Worm (Caenorhabditis elegans) whole organism, L3 larva: ENCODE results near the gene Y53F4B.27.

Experiments used
- R02D3.7 ChIP-seq: fragments of 150-350 bp; optimal IDR thresholded peaks from 2 replicates; lab custom pipeline; 2014; ENCODE audit warnings: missing biosample characterization, missing genetic modification characterization
- ZK546.5 ChIP-seq: sonication (generic microtip); optimal IDR thresholded peaks from 2 replicates; lab custom pipeline; 2017; ENCODE audit warnings: missing biosample characterization, missing genetic modification characterization
- aly-2 ChIP-seq: fragments of 150-350 bp; optimal IDR thresholded peaks from 2 replicates; lab custom pipeline; 2014; ENCODE audit warnings: missing biosample characterization, missing genetic modification characterization
- ama-1 ChIP-seq: fragments of 150-350 bp; optimal IDR thresholded peaks from 2 replicates; lab custom pipeline; 2018
- ceh-82 ChIP-seq: fragments of 150-350 bp; optimal IDR thresholded peaks from 2 replicates; lab custom pipeline; 2014; ENCODE audit warnings: missing biosample characterization, missing genetic modification characterization
- ceh-9 ChIP-seq: sonication (generic microtip); optimal IDR thresholded peaks from 2 replicates; lab custom pipeline; 2018; ENCODE audit warnings: missing biosample characterization, missing genetic modification characterization
- daf-12 ChIP-seq: fragments of 150-350 bp; optimal IDR thresholded peaks from 2 replicates; lab custom pipeline; 2014; ENCODE audit warnings: missing biosample characterization, missing genetic modification reagents, missing genetic modification characterization
- egl-27 ChIP-seq: sonication (generic microtip); optimal IDR thresholded peaks from 4 replicates; lab custom pipeline; 2017; ENCODE audit warnings: missing biosample characterization, missing genetic modification reagents, missing genetic modification characterization
- egl-5 ChIP-seq: fragments of 150-350 bp; optimal IDR thresholded peaks from 2 replicates; lab custom pipeline; 2017; ENCODE audit warnings: missing biosample characterization, missing genetic modification reagents, missing genetic modification characterization, inconsistent platforms
- elt-1 ChIP-seq: fragments of 150-350 bp; optimal IDR thresholded peaks from 2 replicates; lab custom pipeline; 2014; ENCODE audit warnings: missing biosample characterization, missing genetic modification characterization
- elt-3 ChIP-seq, 3 experiments: fragments of 150-350 bp in 1 of 3; sonication (generic microtip) in 2 of 3; optimal IDR thresholded peaks; 2 replicates in 2 of 3; 4 replicates in 1 of 3; lab custom pipeline; 2014 to 2017; ENCODE audit warnings: missing biosample characterization in 3 of 3, missing genetic modification characterization in 3 of 3
- fkh-10 ChIP-seq: sonication (generic microtip); optimal IDR thresholded peaks from 2 replicates; lab custom pipeline; 2017; ENCODE audit warnings: missing biosample characterization, missing genetic modification reagents, missing genetic modification characterization
- fkh-2 ChIP-seq: fragments of 150-350 bp; optimal IDR thresholded peaks from 2 replicates; lab custom pipeline; 2014; ENCODE audit warnings: missing biosample characterization, missing genetic modification reagents, missing genetic modification characterization
- fos-1 ChIP-seq: fragments of 150-350 bp; optimal IDR thresholded peaks from 2 replicates; lab custom pipeline; 2014; ENCODE audit warnings: missing biosample characterization, missing genetic modification characterization
- hmg-11 ChIP-seq: sonication (generic microtip); optimal IDR thresholded peaks from 2 replicates; lab custom pipeline; 2016; ENCODE audit warnings: missing genetic modification characterization, missing compliant biosample characterization
- lin-15B ChIP-seq: fragments of 150-350 bp; optimal IDR thresholded peaks from 2 replicates; lab custom pipeline; 2014; ENCODE audit warnings: missing biosample characterization, missing genetic modification characterization
- lin-39 ChIP-seq: fragments of 150-350 bp; optimal IDR thresholded peaks from 2 replicates; lab custom pipeline; 2018; ENCODE audit warnings: missing biosample characterization, missing genetic modification reagents, missing genetic modification characterization
- mdl-1 ChIP-seq: fragments of 150-350 bp; optimal IDR thresholded peaks from 2 replicates; lab custom pipeline; 2014; ENCODE audit warnings: missing biosample characterization, missing genetic modification characterization
- mml-1 ChIP-seq: fragments of 150-350 bp; sonication (generic microtip); optimal IDR thresholded peaks from 3 replicates; lab custom pipeline; 2014; ENCODE audit warnings: missing biosample characterization, missing genetic modification characterization
- nfya-1 ChIP-seq: sonication (generic microtip); optimal IDR thresholded peaks from 2 replicates; lab custom pipeline; 2017; ENCODE audit warnings: missing genetic modification characterization, mild to moderate bottlenecking, missing compliant biosample characterization, antibody characterized with exemption, moderate library complexity; ENCODE audit not compliant: insufficient read depth
- nhr-12 ChIP-seq: fragments of 150-350 bp; optimal IDR thresholded peaks from 2 replicates; lab custom pipeline; 2014; ENCODE audit warnings: missing biosample characterization, missing genetic modification characterization
- nhr-23 ChIP-seq: fragments of 150-350 bp; optimal IDR thresholded peaks from 2 replicates; lab custom pipeline; 2014; ENCODE audit warnings: missing biosample characterization, missing genetic modification reagents, missing genetic modification characterization
- nhr-25 ChIP-seq: sonication (generic microtip); optimal IDR thresholded peaks from 2 replicates; lab custom pipeline; 2017; ENCODE audit warnings: missing biosample characterization, missing genetic modification characterization
- nhr-28 ChIP-seq: fragments of 150-350 bp; optimal IDR thresholded peaks from 2 replicates; lab custom pipeline; 2014; ENCODE audit warnings: missing biosample characterization, missing genetic modification characterization
- nhr-67 ChIP-seq: fragments of 150-350 bp; optimal IDR thresholded peaks from 2 replicates; lab custom pipeline; 2014; ENCODE audit warnings: missing biosample characterization, missing genetic modification characterization
- nhr-76 ChIP-seq: fragments of 150-350 bp; sonication (generic microtip); optimal IDR thresholded peaks from 5 replicates; lab custom pipeline; 2014; ENCODE audit warnings: missing biosample characterization, missing genetic modification characterization
- nhr-77 ChIP-seq: fragments of 150-350 bp; optimal IDR thresholded peaks from 2 replicates; lab custom pipeline; 2014; ENCODE audit warnings: missing biosample characterization, missing genetic modification characterization
- pqm-1 ChIP-seq: fragments of 150-350 bp; optimal IDR thresholded peaks from 2 replicates; lab custom pipeline; 2017; ENCODE audit warnings: missing biosample characterization, missing genetic modification characterization, inconsistent platforms
- skn-1 ChIP-seq: fragments of 150-350 bp; optimal IDR thresholded peaks from 2 replicates; lab custom pipeline; 2014; ENCODE audit warnings: missing biosample characterization, missing genetic modification characterization
- snpc-4 ChIP-seq: fragments of 150-350 bp; optimal IDR thresholded peaks from 2 replicates; lab custom pipeline; 2014; ENCODE audit warnings: missing biosample characterization, missing genetic modification characterization
- tbx-2 ChIP-seq: sonication (generic microtip); optimal IDR thresholded peaks from 2 replicates; lab custom pipeline; 2016; ENCODE audit warnings: mild to moderate bottlenecking, missing genetic modification characterization, missing compliant biosample characterization
- unc-39 ChIP-seq: sonication (generic microtip); optimal IDR thresholded peaks from 4 replicates; lab custom pipeline; 2017; ENCODE audit warnings: missing biosample characterization, missing genetic modification characterization
- unc-62 ChIP-seq: fragments of 150-350 bp; sonication (generic microtip); optimal IDR thresholded peaks from 4 replicates; lab custom pipeline; 2014; ENCODE audit warnings: missing biosample characterization, missing genetic modification reagents, missing genetic modification characterization
- zag-1 ChIP-seq: fragments of 150-350 bp; optimal IDR thresholded peaks from 2 replicates; lab custom pipeline; 2014; ENCODE audit warnings: missing biosample characterization, missing genetic modification characterization
- ztf-11 ChIP-seq: fragments of 150-350 bp; optimal IDR thresholded peaks from 2 replicates; lab custom pipeline; 2014; ENCODE audit warnings: missing biosample characterization, missing genetic modification characterization
- ztf-4 ChIP-seq: fragments of 150-350 bp; optimal IDR thresholded peaks from 2 replicates; lab custom pipeline; 2014; ENCODE audit warnings: missing biosample characterization, missing genetic modification characterization

Y53F4B.27 gene

DNA sequence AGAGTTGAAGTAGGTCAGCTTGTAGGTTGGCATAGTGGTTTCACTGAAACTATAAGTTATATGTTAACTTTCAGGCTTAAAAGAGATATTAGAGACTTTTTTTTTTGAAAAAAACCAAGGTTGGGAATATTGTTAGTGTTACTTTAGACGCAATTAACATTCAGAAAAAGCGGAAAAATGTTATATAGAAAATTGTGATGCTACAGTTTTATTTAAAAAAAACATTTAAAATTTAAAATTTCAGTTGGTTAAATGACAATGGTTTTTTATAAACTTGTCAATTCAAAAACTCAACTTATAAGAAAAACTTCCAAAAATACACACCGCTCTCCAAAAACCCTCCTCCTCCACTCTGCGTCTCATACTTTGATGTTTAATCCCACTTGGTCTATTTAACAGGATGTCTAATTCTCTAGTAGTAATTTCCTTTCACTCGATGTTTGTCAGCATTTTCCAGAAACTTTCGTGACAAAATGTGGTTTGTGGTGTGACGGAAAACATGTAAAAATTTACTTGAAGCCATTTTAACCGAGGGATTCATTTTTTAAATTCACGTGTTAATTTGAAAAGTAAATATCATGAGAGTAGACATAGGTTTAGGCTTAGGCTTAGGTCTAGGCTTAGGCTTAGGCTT, 29.3 kb downstream of the Y53F4B.27 start, which contains the start of gene gst-31:
Gene gst-31, minus strand, starts transcription at position 51 of the 634 bp plus-strand sequence.
- TF ChIP-seq ztf-4 (no peak), lin-39 (tag; lab: Kevin White, UChicago) (no peak), skn-1 (tag; lab: Kevin White, UChicago) (no peak), unc-62 (GFP tag; lab: Kevin White, UChicago) (no peak), egl-27 (tag; lab: Kevin White, UChicago) (no peak), nhr-12 (tag; lab: Kevin White, UChicago) (no peak), pqm-1 (tag; lab: Kevin White, UChicago) (no peak), ceh-9 (no peak), daf-12 (no peak), tbx-2 (tag; lab: Kevin White, UChicago) (no peak), nhr-67 (no peak), fkh-2 (tag; lab: Kevin White, UChicago) (no peak), elt-3 (tag; optimal IDR thresholded peaks at IDR 0.05; lab: Kevin White, UChicago) (no peak)

DNA sequence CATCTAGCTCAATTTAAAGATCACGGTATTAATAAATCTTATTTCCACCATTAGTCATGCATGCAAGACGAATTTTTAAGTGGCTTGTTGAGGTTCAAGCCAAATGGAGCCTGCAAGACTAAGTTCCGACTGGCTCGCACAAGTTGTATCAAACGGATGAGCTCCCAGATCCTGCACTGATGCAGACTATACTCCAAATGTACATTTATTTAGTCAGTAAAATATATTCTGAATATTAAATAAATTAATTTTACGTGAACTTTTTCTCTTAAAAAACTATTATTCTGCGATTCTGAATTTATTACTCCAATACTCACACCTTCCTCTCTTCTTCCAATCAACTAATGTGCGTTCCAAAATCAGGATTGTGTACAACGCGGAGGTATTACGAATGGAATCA, 29.9 kb downstream of the Y53F4B.27 start, which contains the start of gene Y53F4B.36:
Gene Y53F4B.36, plus strand, starts transcription at position 301 of the 400 bp plus-strand sequence.
- TF ChIP-seq ceh-82 (tag; lab: Kevin White, UChicago) (no peak), ceh-9 (no peak), lin-15B (tag; lab: Kevin White, UChicago) (no peak), zag-1 (tag; lab: Kevin White, UChicago) (no peak), ztf-11 (no peak), mml-1 (tag; lab: Kevin White, UChicago) (no peak), nhr-23 (no peak), unc-62 (GFP tag; lab: Kevin White, UChicago) (no peak), ztf-4 (no peak)

- TF ChIP-seq egl-27 (tag; lab: Kevin White, UChicago): no peak
- no peak for TF ChIP-seq ama-1 (lab: Kevin White, UChicago)
- no peak for TF ChIP-seq nfya-1
- TF ChIP-seq nhr-76 (tag; lab: Kevin White, UChicago): no peak
- TF ChIP-seq ceh-9: no peak
- TF ChIP-seq R02D3.7: no peak
- TF ChIP-seq ZK546.5 (tag; lab: Kevin White, UChicago): no peak
- no peak for TF ChIP-seq nhr-77 (tag; lab: Kevin White, UChicago)
- TF ChIP-seq nhr-25 (tag; lab: Kevin White, UChicago): no peak
- no peak for TF ChIP-seq nhr-23
- TF ChIP-seq fkh-10 (GFP tag; lab: Kevin White, UChicago): no peak
- no peak for TF ChIP-seq unc-39 (tag; lab: Kevin White, UChicago)
Measured at ce11 chrII:15178494-15178893, 32.8 kb downstream of the Y53F4B.27 start, which contains the start of gene gst-32. TSS of gene gst-32 (minus strand) at chrII:15178594.

DNA sequence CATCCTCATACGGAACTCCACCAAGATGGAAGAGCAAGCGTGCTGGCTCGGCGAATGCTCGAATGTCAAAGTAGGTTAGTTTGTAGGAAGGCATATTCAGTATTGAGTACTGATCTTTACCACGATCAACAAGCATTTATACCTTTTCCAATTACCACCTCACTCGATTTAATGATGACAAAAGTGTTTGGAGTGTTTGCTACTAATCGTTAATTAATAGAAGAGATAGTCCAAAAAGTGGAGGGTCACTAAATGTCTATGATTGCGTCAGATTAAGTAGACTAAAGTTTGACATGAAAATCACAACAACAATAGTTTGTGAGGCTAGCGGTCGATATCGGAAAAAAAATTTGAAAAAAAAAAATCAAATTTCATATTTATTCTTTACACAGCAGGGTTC, 37.4 kb downstream of the Y53F4B.27 start, which contains the start of gene gst-34:
Gene gst-34, minus strand, starts transcription at position 101 of the 400 bp plus-strand sequence.
- TF ChIP-seq nhr-25 (tag; lab: Kevin White, UChicago): no peak
- TF ChIP-seq pqm-1 (tag; lab: Kevin White, UChicago): no peak
- no peak for TF ChIP-seq fkh-2 (tag; lab: Kevin White, UChicago)
- no peak for TF ChIP-seq egl-5 (tag; lab: Kevin White, UChicago)
- TF ChIP-seq nhr-12 (tag; lab: Kevin White, UChicago): no peak
- TF ChIP-seq aly-2 (tag; lab: Kevin White, UChicago): no peak

DNA sequence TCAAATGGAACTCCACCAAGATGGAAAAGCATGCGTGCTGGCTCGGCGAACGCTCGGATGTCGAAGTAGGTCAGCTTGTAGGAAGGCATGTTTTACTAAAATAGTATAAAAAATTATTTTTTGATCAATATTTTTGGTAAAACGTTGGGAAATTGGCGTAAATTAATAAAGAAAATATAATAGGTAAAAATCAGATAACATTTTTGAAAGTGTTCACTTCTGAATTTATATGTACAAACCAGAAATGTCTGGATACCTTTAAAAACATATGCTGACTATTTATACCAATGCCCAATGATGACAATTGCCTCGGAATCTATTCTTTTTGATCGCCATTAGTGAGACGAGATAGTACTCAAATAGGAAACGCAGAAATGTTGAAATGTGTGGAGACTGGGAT, 39.6 kb downstream of the Y53F4B.27 start, which contains the start of gene gst-35:
Gene gst-35, minus strand, starts transcription at position 101 of the 400 bp plus-strand sequence.
- TF ChIP-seq elt-1 (tag; lab: Kevin White, UChicago): no peak
- no peak for TF ChIP-seq mml-1 (tag; lab: Kevin White, UChicago)
- no peak for TF ChIP-seq zag-1 (tag; lab: Kevin White, UChicago)
- no peak for TF ChIP-seq fkh-10 (GFP tag; lab: Kevin White, UChicago)
- no peak for TF ChIP-seq R02D3.7
- TF ChIP-seq hmg-11: no peak
- no peak for TF ChIP-seq ama-1 (lab: Kevin White, UChicago)
- TF ChIP-seq mdl-1: no peak
- TF ChIP-seq skn-1 (tag; lab: Kevin White, UChicago): no peak
- no peak for TF ChIP-seq pqm-1 (tag; lab: Kevin White, UChicago)
- no peak for TF ChIP-seq ceh-9
- no peak for TF ChIP-seq unc-39 (tag; lab: Kevin White, UChicago)
- no peak for TF ChIP-seq daf-12
- TF ChIP-seq nhr-25 (tag; lab: Kevin White, UChicago): no peak
- TF ChIP-seq fos-1 (tag; lab: Kevin White, UChicago): no peak
- no peak for TF ChIP-seq nhr-76 (tag; lab: Kevin White, UChicago)
- no peak for TF ChIP-seq nhr-28 (tag; lab: Kevin White, UChicago)
- TF ChIP-seq ztf-11: no peak
- TF ChIP-seq snpc-4 (tag; lab: Kevin White, UChicago): no peak
